Fruit fly (Drosophila melanogaster) whole organism, embryonic: ENCODE results near the gene Pex7.

ENCODE experiments used
- Adf1 ChIP-seq: fragments of 200-800 bp; sonication (Bioruptor generic); IDR thresholded peaks from 2 replicates; pipeline ENCODE4 v1.3.6; 2022; ENCODE audit warnings: missing biosample characterization, missing genetic modification characterization
- Atf-2 ChIP-seq: fragments of 200-800 bp; sonication (Bioruptor generic); optimal IDR thresholded peaks from 2 replicates; lab custom pipeline; 2016; ENCODE audit warnings: missing biosample characterization, missing genetic modification characterization
- CG1024 ChIP-seq: fragments of 200-800 bp; sonication (Bioruptor generic); IDR thresholded peaks from 2 replicates; pipeline ENCODE4 v1.3.6; 2022; ENCODE audit warnings: missing biosample characterization, missing genetic modification characterization
- CG12219 ChIP-seq: fragments of 200-800 bp; sonication (Bioruptor generic); optimal IDR thresholded peaks from 3 replicates; lab custom pipeline; 2018; ENCODE audit warnings: missing biosample characterization, mild to moderate bottlenecking, missing genetic modification characterization
- CG13424 ChIP-seq: fragments of 200-800 bp; sonication (Bioruptor generic); optimal IDR thresholded peaks from 2 replicates; lab custom pipeline; 2019; ENCODE audit warnings: missing biosample characterization, mild to moderate bottlenecking, missing genetic modification characterization, moderate library complexity
- CG14050 ChIP-seq: fragments of 200-800 bp; sonication (Bioruptor generic); IDR thresholded peaks from 3 replicates; pipeline ENCODE4 v1.3.6; 2022; ENCODE audit warnings: missing biosample characterization, missing genetic modification characterization
- CG14860 ChIP-seq: fragments of 200-800 bp; sonication (Bioruptor generic); IDR thresholded peaks from 3 replicates; pipeline ENCODE4 v1.3.6; 2022; ENCODE audit warnings: missing biosample characterization, missing genetic modification characterization; ENCODE audit not compliant: partially characterized antibody
- CG15479 ChIP-seq: fragments of 200-800 bp; sonication (Bioruptor generic); optimal IDR thresholded peaks from 3 replicates; lab custom pipeline; 2019; ENCODE audit warnings: missing biosample characterization, mild to moderate bottlenecking, missing genetic modification characterization, moderate library complexity
- CG1602 ChIP-seq: fragments of 200-800 bp; sonication (Bioruptor generic); optimal IDR thresholded peaks from 3 replicates; lab custom pipeline; 2016; ENCODE audit warnings: missing biosample characterization, missing genetic modification characterization
- CG1647 ChIP-seq: fragments of 200-800 bp; sonication (Bioruptor generic); optimal IDR thresholded peaks from 3 replicates; lab custom pipeline; 2016; ENCODE audit warnings: missing biosample characterization, missing genetic modification characterization
- CG17359 ChIP-seq: fragments of 200-800 bp; sonication (Bioruptor generic); optimal IDR thresholded peaks from 3 replicates; lab custom pipeline; 2018; ENCODE audit warnings: missing biosample characterization, mild to moderate bottlenecking, missing genetic modification characterization, moderate library complexity
- CG2129 ChIP-seq: fragments of 200-800 bp; sonication (Bioruptor generic); IDR thresholded peaks from 2 replicates; pipeline ENCODE4 v1.3.6; 2022; ENCODE audit warnings: missing biosample characterization, missing genetic modification characterization; ENCODE audit not compliant: partially characterized antibody
- CG32772 ChIP-seq: fragments of 200-800 bp; sonication (Bioruptor generic); IDR thresholded peaks from 2 replicates; pipeline ENCODE4 v1.3.6; 2022; ENCODE audit warnings: missing biosample characterization, missing genetic modification characterization
- CG4404 ChIP-seq: fragments of 200-800 bp; sonication (Bioruptor generic); IDR thresholded peaks from 2 replicates; pipeline ENCODE4 v1.3.6; 2022; ENCODE audit warnings: missing biosample characterization, missing genetic modification characterization
- CG6683 ChIP-seq: fragments of 200-800 bp; sonication (Bioruptor generic); optimal IDR thresholded peaks from 2 replicates; lab custom pipeline; 2017; ENCODE audit warnings: missing biosample characterization, mild to moderate bottlenecking, missing genetic modification characterization, missing genetic modification reagents
- CG8290 ChIP-seq, 3 experiments: fragments of 200-800 bp; sonication (Bioruptor generic); optimal IDR thresholded peaks; 2 replicates each; lab custom pipeline; 2016 to 2019; ENCODE audit warnings: missing biosample characterization in 3 of 3, missing genetic modification characterization in 3 of 3, mild to moderate bottlenecking in 2 of 3, moderate library complexity in 1 of 3
- CG8388 ChIP-seq: fragments of 200-800 bp; sonication (Bioruptor generic); optimal IDR thresholded peaks from 2 replicates; lab custom pipeline; 2019; ENCODE audit warnings: missing biosample characterization, mild to moderate bottlenecking, missing genetic modification characterization, moderate library complexity
- CG8478 ChIP-seq: fragments of >200 bp; optimal IDR thresholded peaks from 2 replicates; lab custom pipeline; 2018
- CG9609 ChIP-seq: fragments of 200-800 bp; sonication (Bioruptor generic); optimal IDR thresholded peaks from 3 replicates; lab custom pipeline; 2016; ENCODE audit warnings: missing biosample characterization, missing genetic modification characterization
- CG9876 ChIP-seq: fragments of 200-800 bp; sonication (Bioruptor generic); optimal IDR thresholded peaks from 2 replicates; lab custom pipeline; 2016; ENCODE audit warnings: missing biosample characterization, missing genetic modification characterization
- CoRest ChIP-seq: fragments of 200-800 bp; sonication (Bioruptor generic); optimal IDR thresholded peaks from 3 replicates; lab custom pipeline; 2018; ENCODE audit warnings: missing biosample characterization, mild to moderate bottlenecking, missing genetic modification characterization, moderate library complexity
- CrebB ChIP-seq: fragments of 200-800 bp; sonication (Bioruptor generic); optimal IDR thresholded peaks from 3 replicates; lab custom pipeline; 2018; ENCODE audit warnings: missing biosample characterization, mild to moderate bottlenecking, missing genetic modification characterization
- Dfd ChIP-seq, 2 experiments: fragments of >200 bp; optimal IDR thresholded peaks; 2 replicates each; lab custom pipeline; 2017; ENCODE audit warnings: missing biosample characterization in 2 of 2, missing genetic modification characterization in 2 of 2
- E2f1 ChIP-seq: fragments of 200-800 bp; sonication (Bioruptor generic); IDR thresholded peaks from 2 replicates; pipeline ENCODE4 v1.3.6; 2022; ENCODE audit warnings: missing biosample characterization, missing genetic modification characterization
- HLH4C ChIP-seq: fragments of 200-800 bp; sonication (Bioruptor generic); IDR thresholded peaks from 3 replicates; pipeline ENCODE4 v1.3.6; 2022; ENCODE audit warnings: missing biosample characterization, missing genetic modification characterization; ENCODE audit not compliant: partially characterized antibody
- MTF-1 ChIP-seq: fragments of 200-800 bp; sonication (Bioruptor generic); optimal IDR thresholded peaks from 2 replicates; lab custom pipeline; 2018; ENCODE audit warnings: missing biosample characterization, mild to moderate bottlenecking, missing genetic modification characterization, borderline replicate concordance
- Mes4 ChIP-seq: fragments of 200-800 bp; sonication (Bioruptor generic); optimal IDR thresholded peaks from 2 replicates; lab custom pipeline; 2016; ENCODE audit warnings: missing biosample characterization, missing genetic modification characterization
- NC2β ChIP-seq: fragments of 200-800 bp; sonication (Bioruptor generic); optimal IDR thresholded peaks from 2 replicates; lab custom pipeline; 2016; ENCODE audit warnings: missing biosample characterization, missing genetic modification characterization
- NFAT ChIP-seq: fragments of 200-800 bp; sonication (Bioruptor generic); IDR thresholded peaks from 2 replicates; pipeline ENCODE4 v1.3.6; 2022; ENCODE audit warnings: missing biosample characterization, missing genetic modification characterization
- Side ChIP-seq: fragments of 200-800 bp; sonication (Bioruptor generic); optimal IDR thresholded peaks from 2 replicates; lab custom pipeline; 2016; ENCODE audit warnings: missing biosample characterization, missing genetic modification characterization
- caup ChIP-seq: fragments of 200-800 bp; sonication (Bioruptor generic); optimal IDR thresholded peaks from 3 replicates; lab custom pipeline; 2017; ENCODE audit warnings: missing biosample characterization, mild to moderate bottlenecking, missing genetic modification characterization, moderate library complexity; ENCODE audit not compliant: severe bottlenecking
- crp ChIP-seq, 2 experiments: fragments of 200-800 bp; sonication (Bioruptor generic); optimal IDR thresholded peaks; 2 replicates in 1 of 2; 3 replicates in 1 of 2; lab custom pipeline; 2017; ENCODE audit warnings: missing biosample characterization in 2 of 2, missing genetic modification characterization in 2 of 2, mild to moderate bottlenecking in 1 of 2, moderate library complexity in 1 of 2
- dan ChIP-seq: fragments of 200-800 bp; sonication (Bioruptor generic); IDR thresholded peaks from 2 replicates; pipeline ENCODE4 v1.3.6; 2022; ENCODE audit warnings: missing biosample characterization, missing genetic modification characterization
- ewg ChIP-seq: fragments of 200-800 bp; sonication (Bioruptor generic); optimal IDR thresholded peaks from 3 replicates; lab custom pipeline; 2017; ENCODE audit warnings: mild to moderate bottlenecking, missing biosample characterization, missing genetic modification reagents, missing genetic modification characterization
- ftz-f1 ChIP-seq: fragments of 200-800 bp; sonication (Bioruptor generic); optimal IDR thresholded peaks from 2 replicates; lab custom pipeline; 2016; ENCODE audit warnings: missing biosample characterization, missing genetic modification characterization
- gt ChIP-seq: fragments of 200-800 bp; sonication (Bioruptor generic); IDR thresholded peaks from 2 replicates; pipeline ENCODE4 v1.3.6; 2022; ENCODE audit warnings: missing biosample characterization, missing genetic modification characterization
- her ChIP-seq: fragments of 200-800 bp; sonication (Bioruptor generic); optimal IDR thresholded peaks from 2 replicates; lab custom pipeline; 2016; ENCODE audit warnings: missing biosample characterization, missing genetic modification characterization
- lov ChIP-seq, 2 experiments: fragments of 200-800 bp in 1 of 2; fragments of >200 bp in 1 of 2; sonication (Bioruptor generic) in 1 of 2; IDR thresholded peaks in 1 of 2; optimal IDR thresholded peaks in 1 of 2; 2 replicates in 1 of 2; 3 replicates in 1 of 2; pipeline versions ENCODE4 v1.3.6 to Lab custom; 2017 to 2022; ENCODE audit warnings: missing biosample characterization in 1 of 2, missing genetic modification characterization in 1 of 2
- pan ChIP-seq, 4 experiments: fragments of >200 bp in 3 of 4; fragments of 200-800 bp in 1 of 4; sonication (Bioruptor generic) in 1 of 4; optimal IDR thresholded peaks in 3 of 4; IDR thresholded peaks in 1 of 4; 2 replicates each; pipeline versions ENCODE4 v1.3.6 to Lab custom; 2017 to 2022; ENCODE audit warnings: missing biosample characterization in 2 of 4, missing genetic modification characterization in 2 of 4, mixed read lengths in 1 of 4
- pho ChIP-seq: fragments of 200-800 bp; sonication (Bioruptor generic); optimal IDR thresholded peaks from 2 replicates; lab custom pipeline; 2016; ENCODE audit warnings: missing biosample characterization, missing genetic modification characterization
- phol ChIP-seq: fragments of 200-800 bp; sonication (Bioruptor generic); optimal IDR thresholded peaks from 3 replicates; lab custom pipeline; 2018; ENCODE audit warnings: missing biosample characterization, mild to moderate bottlenecking, missing genetic modification characterization, moderate library complexity
- ssp ChIP-seq: fragments of 200-800 bp; sonication (Bioruptor generic); IDR thresholded peaks from 2 replicates; pipeline ENCODE4 v1.3.6; 2022; ENCODE audit warnings: missing biosample characterization, missing genetic modification characterization
- tap ChIP-seq: fragments of 200-800 bp; optimal IDR thresholded peaks from 3 replicates; lab custom pipeline; 2019; ENCODE audit warnings: missing biosample characterization, mild to moderate bottlenecking, missing genetic modification characterization, moderate library complexity
- tll ChIP-seq, 2 experiments: fragments of 200-800 bp in 1 of 2; fragments of >200 bp in 1 of 2; sonication (Bioruptor generic) in 1 of 2; optimal IDR thresholded peaks; 2 replicates each; lab custom pipeline; 2017 to 2019; ENCODE audit warnings: missing biosample characterization in 2 of 2, missing genetic modification characterization in 2 of 2, mild to moderate bottlenecking in 1 of 2, moderate library complexity in 1 of 2
- tup ChIP-seq: fragments of 200-800 bp; sonication (Bioruptor generic); optimal IDR thresholded peaks from 2 replicates; lab custom pipeline; 2016; ENCODE audit warnings: missing biosample characterization, mild to moderate bottlenecking, missing genetic modification characterization, moderate library complexity
- vvl ChIP-seq: fragments of 200-800 bp; sonication (Bioruptor generic); IDR thresholded peaks from 2 replicates; pipeline ENCODE4 v1.3.6; 2022; ENCODE audit warnings: missing biosample characterization, missing genetic modification characterization
- wek ChIP-seq: fragments of 200-800 bp; sonication (Bioruptor generic); optimal IDR thresholded peaks from 3 replicates; lab custom pipeline; 2018; ENCODE audit warnings: missing biosample characterization, mild to moderate bottlenecking, missing genetic modification characterization, moderate library complexity

Gene Pex7

dm6 chr3L:8667809-8668593 is 21.1 kb downstream of the Pex7 start (continued):
- TF ChIP-seq Mes4 (GFP tag; lab: Kevin White, UChicago) (no peak), crp (GFP tag; optimal IDR thresholded peaks at IDR 0.05; lab: Kevin White, UChicago) (no peak), tll (GFP tag; optimal IDR thresholded peaks at IDR 0.05; lab: Kevin White, UChicago) (no peak), CG8290 (GFP tag; optimal IDR thresholded peaks at IDR 0.05; lab: Kevin White, UChicago) (no peak), CG8290 (tag; optimal IDR thresholded peaks at IDR 0.05; lab: Kevin White, UChicago) (no peak), CG2129 (no peak), NC2β (GFP tag; lab: Kevin White, UChicago) (no peak), CG1024 (no peak), CG9609 (GFP tag; lab: Kevin White, UChicago) (no peak), lov (optimal IDR thresholded peaks at IDR 0.05; lab: Kevin White, UChicago) (no peak), lov (GFP tag; IDR thresholded peaks at IDR 0.05; lab: Robert Waterston, UW) (no peak), CG8478 (lab: Kevin White, UChicago) (no peak), CG12219 (GFP tag; lab: Kevin White, UChicago) (peak; percentile 10), CoRest (tag; lab: Kevin White, UChicago) (peak; percentile 48), CG1647 (GFP tag; lab: Kevin White, UChicago) (no peak), CG17359 (tag; lab: Kevin White, UChicago) (no peak), Adf1 (GFP tag; lab: Robert Waterston, UW) (no peak), CG6683 (GFP tag; lab: Kevin White, UChicago) (no peak), phol (tag; lab: Kevin White, UChicago) (peak; percentile 61), CG9876 (GFP tag; lab: Kevin White, UChicago) (no peak), Atf-2 (GFP tag; lab: Kevin White, UChicago) (no peak), dan (GFP tag; lab: Robert Waterston, UW) (no peak), pan (optimal IDR thresholded peaks at IDR 0.05; lab: Kevin White, UChicago) (no peak), pan (GFP tag; optimal IDR thresholded peaks at IDR 0.05 in 1 of 2, IDR thresholded peaks at IDR 0.05 in 1 of 2) (peak in 1 of 2 experiments; percentile 37), vvl (GFP tag; lab: Robert Waterston, UW) (peak; percentile 69; the same call in 1 of the 2 replicates), HLH4C (GFP tag; lab: Robert Waterston, UW) (no peak), CG13424 (peak; percentile 44), CG1602 (GFP tag; lab: Kevin White, UChicago) (no peak), CG8388 (peak; percentile 40), CG15479 (GFP tag; lab: Kevin White, UChicago) (no peak), tup (GFP tag; lab: Kevin White, UChicago) (no peak), CG32772 (GFP tag; lab: Robert Waterston, UW) (0 out of 2 replicates have a peak, but pooled peaks have one; percentile 6), her (GFP tag; lab: Kevin White, UChicago) (no peak), CG4404 (GFP tag; lab: Robert Waterston, UW) (0 out of 2 replicates have a peak, but pooled peaks have one; percentile 12), wek (no peak), Side (GFP tag; lab: Kevin White, UChicago) (no peak), CG14860 (GFP tag; lab: Robert Waterston, UW) (no peak), ftz-f1 (GFP tag; lab: Kevin White, UChicago) (no peak), CrebB (tag; lab: Kevin White, UChicago) (no peak), ewg (GFP tag; lab: Kevin White, UChicago) (no peak), MTF-1 (GFP tag; lab: Kevin White, UChicago) (no peak), ssp (GFP tag; lab: Robert Waterston, UW) (no peak), caup (GFP tag; lab: Kevin White, UChicago) (no peak), tap (tag; lab: Kevin White, UChicago) (no peak), gt (GFP tag; lab: Robert Waterston, UW) (no peak), pho (no peak), CG14050 (GFP tag; lab: Robert Waterston, UW) (no peak), NFAT (GFP tag; lab: Robert Waterston, UW) (no peak), E2f1 (GFP tag; lab: Robert Waterston, UW) (0 out of 2 replicates have a peak, but pooled peaks have one; percentile 40), Dfd (GFP tag; optimal IDR thresholded peaks at IDR 0.05; lab: Kevin White, UChicago) (no peak)
